Fruit fly (Drosophila melanogaster) whole organism, embryonic: Measurements from ENCODE around the gene Gyc89Da.

ENCODE experiments used
- Atf6 ChIP-seq: fragments of 200-800 bp; sonication (Bioruptor generic); IDR thresholded peaks from 2 replicates; pipeline ENCODE4 v1.3.6; 2022; ENCODE audit warnings: missing biosample characterization, missing genetic modification characterization
- CG16815 ChIP-seq: fragments of 200-800 bp; sonication (Bioruptor generic); optimal IDR thresholded peaks from 3 replicates; lab custom pipeline; 2017; ENCODE audit warnings: missing biosample characterization, mild to moderate bottlenecking, missing genetic modification characterization
- CG17829 ChIP-seq: fragments of 200-800 bp; optimal IDR thresholded peaks from 2 replicates; lab custom pipeline; 2019; ENCODE audit warnings: missing biosample characterization, mild to moderate bottlenecking, missing genetic modification characterization, moderate library complexity
- CG18262 ChIP-seq: fragments of 200-800 bp; optimal IDR thresholded peaks from 3 replicates; lab custom pipeline; 2019; ENCODE audit warnings: missing biosample characterization, mild to moderate bottlenecking, missing genetic modification characterization, moderate library complexity
- CG2875 ChIP-seq: fragments of 200-800 bp; sonication (Bioruptor generic); optimal IDR thresholded peaks from 2 replicates; lab custom pipeline; 2017; ENCODE audit warnings: missing biosample characterization, mild to moderate bottlenecking, missing genetic modification characterization, missing genetic modification reagents
- CG3065 ChIP-seq: fragments of 200-800 bp; sonication (Bioruptor generic); optimal IDR thresholded peaks from 2 replicates; lab custom pipeline; 2016; ENCODE audit warnings: missing biosample characterization, missing genetic modification characterization
- CG3163 ChIP-seq: fragments of 200-800 bp; sonication (Bioruptor generic); optimal IDR thresholded peaks from 3 replicates; lab custom pipeline; 2016; ENCODE audit warnings: missing biosample characterization, missing genetic modification characterization
- CG32532 ChIP-seq: fragments of 200-800 bp; sonication (Bioruptor generic); IDR thresholded peaks from 2 replicates; pipeline ENCODE4 v1.3.6; 2022; ENCODE audit warnings: missing biosample characterization, missing genetic modification characterization
- CG32767 ChIP-seq: fragments of 200-800 bp; sonication (Bioruptor generic); IDR thresholded peaks from 2 replicates; pipeline ENCODE4 v1.3.6; 2022; ENCODE audit warnings: missing biosample characterization, missing genetic modification characterization
- CG3407 ChIP-seq: fragments of 200-800 bp; sonication (Bioruptor generic); optimal IDR thresholded peaks from 2 replicates; lab custom pipeline; 2018; ENCODE audit warnings: missing biosample characterization, mild to moderate bottlenecking, missing genetic modification characterization
- CG34376 ChIP-seq: fragments of 200-800 bp; sonication (Bioruptor generic); optimal IDR thresholded peaks from 2 replicates; lab custom pipeline; 2018; ENCODE audit warnings: missing biosample characterization, mild to moderate bottlenecking, missing genetic modification characterization
- CG6765 ChIP-seq: fragments of 200-800 bp; sonication (Bioruptor generic); optimal IDR thresholded peaks from 3 replicates; lab custom pipeline; 2017; ENCODE audit warnings: missing biosample characterization, mild to moderate bottlenecking, missing genetic modification characterization
- CG7357 ChIP-seq: fragments of 200-800 bp; sonication (Bioruptor generic); IDR thresholded peaks from 3 replicates; pipeline ENCODE4 v1.3.6; 2022; ENCODE audit warnings: missing biosample characterization, missing genetic modification characterization
- CG7987 ChIP-seq: fragments of 200-800 bp; sonication (Bioruptor generic); optimal IDR thresholded peaks from 2 replicates; lab custom pipeline; 2018; ENCODE audit warnings: missing biosample characterization, mild to moderate bottlenecking, missing genetic modification characterization, moderate library complexity
- CHES-1-like ChIP-seq: fragments of 200-800 bp; sonication (Bioruptor generic); optimal IDR thresholded peaks from 2 replicates; lab custom pipeline; 2016; ENCODE audit warnings: missing biosample characterization, missing genetic modification characterization
- CoRest ChIP-seq: fragments of 200-800 bp; sonication (Bioruptor generic); optimal IDR thresholded peaks from 3 replicates; lab custom pipeline; 2018; ENCODE audit warnings: missing biosample characterization, mild to moderate bottlenecking, missing genetic modification characterization, moderate library complexity
- D19B ChIP-seq: fragments of 200-800 bp; sonication (Bioruptor generic); optimal IDR thresholded peaks from 2 replicates; lab custom pipeline; 2017; ENCODE audit warnings: missing biosample characterization, mild to moderate bottlenecking, missing genetic modification characterization
- Dad ChIP-seq: fragments of 200-800 bp; sonication (Bioruptor generic); optimal IDR thresholded peaks from 3 replicates; lab custom pipeline; 2016; ENCODE audit warnings: missing biosample characterization, missing genetic modification characterization
- Doc3 ChIP-seq: fragments of 200-800 bp; sonication (Bioruptor generic); IDR thresholded peaks from 3 replicates; pipeline ENCODE4 v1.3.6; 2022; ENCODE audit warnings: missing biosample characterization, missing genetic modification characterization; ENCODE audit not compliant: partially characterized antibody
- Fer1 ChIP-seq: fragments of 200-800 bp; sonication (Bioruptor generic); optimal IDR thresholded peaks from 2 replicates; lab custom pipeline; 2017; ENCODE audit warnings: missing biosample characterization, mild to moderate bottlenecking, missing genetic modification characterization
- Gsc ChIP-seq: fragments of 200-800 bp; sonication (Bioruptor generic); IDR thresholded peaks from 2 replicates; pipeline ENCODE4 v1.3.6; 2022; ENCODE audit warnings: missing biosample characterization, missing genetic modification characterization
- HLH3B ChIP-seq: fragments of 200-800 bp; sonication (Bioruptor generic); IDR thresholded peaks from 2 replicates; pipeline ENCODE4 v1.3.6; 2022; ENCODE audit warnings: missing biosample characterization, missing genetic modification characterization
- Hr51 ChIP-seq, 2 experiments: fragments of 200-800 bp; sonication (Bioruptor generic); optimal IDR thresholded peaks; 2 replicates in 1 of 2; 3 replicates in 1 of 2; lab custom pipeline; 2016 to 2018; ENCODE audit warnings: missing biosample characterization in 2 of 2, missing genetic modification characterization in 2 of 2, mild to moderate bottlenecking in 1 of 2, moderate library complexity in 1 of 2
- Jarid2 ChIP-seq: fragments of 200-800 bp; sonication (Bioruptor generic); optimal IDR thresholded peaks from 3 replicates; lab custom pipeline; 2017; ENCODE audit warnings: mild to moderate bottlenecking, missing biosample characterization, missing genetic modification reagents, missing genetic modification characterization
- Lpt ChIP-seq: fragments of >200 bp; optimal IDR thresholded peaks from 2 replicates; lab custom pipeline; 2018; ENCODE audit warnings: missing biosample characterization, missing genetic modification characterization
- Med ChIP-seq: fragments of 200-800 bp; sonication (Bioruptor generic); peaks from one replicate; lab custom pipeline; 2016; ENCODE audit warnings: missing biosample characterization, missing genetic modification characterization, mild to moderate bottlenecking, inconsistent platforms, moderate library complexity
- Mrtf ChIP-seq: fragments of 200-800 bp; sonication (Bioruptor generic); IDR thresholded peaks from 3 replicates; pipeline ENCODE4 v1.3.6; 2022; ENCODE audit warnings: missing biosample characterization, missing genetic modification characterization
- Neu2 ChIP-seq: fragments of 200-800 bp; sonication (Bioruptor generic); optimal IDR thresholded peaks from 3 replicates; lab custom pipeline; 2016; ENCODE audit warnings: missing biosample characterization, missing genetic modification characterization, borderline replicate concordance
- Nf-YC ChIP-seq: fragments of 200-800 bp; optimal IDR thresholded peaks from 3 replicates; lab custom pipeline; 2019; ENCODE audit warnings: missing biosample characterization, mild to moderate bottlenecking, missing genetic modification characterization, moderate library complexity
- Tbp ChIP-seq: fragments of >200 bp; optimal IDR thresholded peaks from 2 replicates; lab custom pipeline; 2018; ENCODE audit warnings: missing biosample characterization, missing genetic modification characterization
- Xrp1 ChIP-seq: fragments of 200-800 bp; sonication (Bioruptor generic); IDR thresholded peaks from 2 replicates; pipeline ENCODE4 v1.3.6; 2022; ENCODE audit warnings: missing biosample characterization, missing genetic modification characterization
- al ChIP-seq: fragments of 200-800 bp; sonication (Bioruptor generic); IDR thresholded peaks from 2 replicates; pipeline ENCODE4 v1.3.6; 2022; ENCODE audit warnings: missing biosample characterization, missing genetic modification characterization
- bab2 ChIP-seq: fragments of 200-800 bp; sonication (Bioruptor generic); optimal IDR thresholded peaks from 2 replicates; lab custom pipeline; 2016; ENCODE audit warnings: missing biosample characterization, missing genetic modification characterization
- cad ChIP-seq: fragments of >200 bp; optimal IDR thresholded peaks from 2 replicates; lab custom pipeline; 2017; ENCODE audit warnings: missing biosample characterization, missing genetic modification characterization
- cg ChIP-seq: fragments of 200-800 bp; sonication (Bioruptor generic); optimal IDR thresholded peaks from 3 replicates; lab custom pipeline; 2019; ENCODE audit warnings: missing biosample characterization, mild to moderate bottlenecking, missing genetic modification characterization, moderate library complexity
- chm ChIP-seq: fragments of 200-800 bp; sonication (Bioruptor generic); IDR thresholded peaks from 2 replicates; pipeline ENCODE4 v1.3.6; 2022; ENCODE audit warnings: missing biosample characterization, missing genetic modification characterization
- danr ChIP-seq: fragments of 200-800 bp; sonication (Bioruptor generic); IDR thresholded peaks from 2 replicates; pipeline ENCODE4 v1.3.6; 2022; ENCODE audit warnings: missing biosample characterization, missing genetic modification characterization
- dmrt11E ChIP-seq: fragments of 200-800 bp; sonication (Bioruptor generic); optimal IDR thresholded peaks from 3 replicates; lab custom pipeline; 2018; ENCODE audit warnings: missing biosample characterization, mild to moderate bottlenecking, missing genetic modification characterization, moderate library complexity
- ewg ChIP-seq: fragments of 200-800 bp; sonication (Bioruptor generic); optimal IDR thresholded peaks from 3 replicates; lab custom pipeline; 2017; ENCODE audit warnings: mild to moderate bottlenecking, missing biosample characterization, missing genetic modification reagents, missing genetic modification characterization
- eyg ChIP-seq: fragments of 200-800 bp; sonication (Bioruptor generic); optimal IDR thresholded peaks from 3 replicates; lab custom pipeline; 2016; ENCODE audit warnings: missing biosample characterization, missing genetic modification characterization
- fd102C ChIP-seq: fragments of 200-800 bp; sonication (Bioruptor generic); optimal IDR thresholded peaks from 2 replicates; lab custom pipeline; 2018; ENCODE audit warnings: missing biosample characterization, mild to moderate bottlenecking, missing genetic modification characterization, moderate library complexity
- fru ChIP-seq: fragments of >200 bp; optimal IDR thresholded peaks from 2 replicates; lab custom pipeline; 2017
- hb ChIP-seq: fragments of 200-800 bp; sonication (Bioruptor generic); IDR thresholded peaks from 3 replicates; pipeline ENCODE4 v1.3.6; 2022; ENCODE audit warnings: missing biosample characterization, missing genetic modification characterization; ENCODE audit not compliant: partially characterized antibody
- kni ChIP-seq: fragments of 200-800 bp; sonication (Bioruptor generic); optimal IDR thresholded peaks from 3 replicates; lab custom pipeline; 2017; ENCODE audit warnings: mild to moderate bottlenecking, missing biosample characterization, missing genetic modification reagents, missing genetic modification characterization
- lilli ChIP-seq: fragments of 200-800 bp; sonication (Bioruptor generic); optimal IDR thresholded peaks from 3 replicates; lab custom pipeline; 2016; ENCODE audit warnings: missing biosample characterization, missing genetic modification characterization
- lov ChIP-seq, 2 experiments: fragments of 200-800 bp in 1 of 2; fragments of >200 bp in 1 of 2; sonication (Bioruptor generic) in 1 of 2; IDR thresholded peaks in 1 of 2; optimal IDR thresholded peaks in 1 of 2; 2 replicates in 1 of 2; 3 replicates in 1 of 2; pipeline versions ENCODE4 v1.3.6 to Lab custom; 2017 to 2022; ENCODE audit warnings: missing biosample characterization in 1 of 2, missing genetic modification characterization in 1 of 2
- nerfin-2 ChIP-seq: fragments of 200-800 bp; sonication (Bioruptor generic); IDR thresholded peaks from 2 replicates; pipeline ENCODE4 v1.3.6; 2022; ENCODE audit warnings: missing biosample characterization, missing genetic modification characterization; ENCODE audit not compliant: partially characterized antibody
- pho ChIP-seq: fragments of 200-800 bp; sonication (Bioruptor generic); optimal IDR thresholded peaks from 2 replicates; lab custom pipeline; 2016; ENCODE audit warnings: missing biosample characterization, missing genetic modification characterization
- sr ChIP-seq: fragments of 200-800 bp; sonication (Bioruptor generic); IDR thresholded peaks from 3 replicates; pipeline ENCODE4 v1.3.6; 2022; ENCODE audit warnings: missing biosample characterization, missing genetic modification characterization
- tap ChIP-seq: fragments of 200-800 bp; optimal IDR thresholded peaks from 3 replicates; lab custom pipeline; 2019; ENCODE audit warnings: missing biosample characterization, mild to moderate bottlenecking, missing genetic modification characterization, moderate library complexity
- trh ChIP-seq: fragments of 200-800 bp; sonication (Bioruptor generic); optimal IDR thresholded peaks from 2 replicates; lab custom pipeline; 2016; ENCODE audit warnings: missing biosample characterization, missing genetic modification characterization

The Gyc89Da gene

dm6 chr3R:16524178-16524577, 51.8 kb downstream of the Gyc89Da start (continued):
- no peak for TF ChIP-seq al (GFP tag; lab: Robert Waterston, UW)
- TF ChIP-seq CG32532 = 0 out of 2 replicates have a peak, but pooled peaks have one; percentile 4
- TF ChIP-seq Tbp (GFP tag; lab: Kevin White, UChicago) = no peak
- no peak for TF ChIP-seq lilli
- TF ChIP-seq chm (GFP tag; lab: Robert Waterston, UW) = peak; percentile 84
- TF ChIP-seq CG34376 (GFP tag; lab: Kevin White, UChicago) = no peak
- TF ChIP-seq Lpt (GFP tag; lab: Kevin White, UChicago) = no peak
- TF ChIP-seq hb (GFP tag; lab: Robert Waterston, UW) = no peak
- peak; percentile 21 for TF ChIP-seq eyg (GFP tag; lab: Kevin White, UChicago)
- peak; percentile 88 for TF ChIP-seq CG18262 (tag; lab: Kevin White, UChicago)
- no peak for TF ChIP-seq D19B (GFP tag; lab: Kevin White, UChicago)
- TF ChIP-seq tap (tag; lab: Kevin White, UChicago) = peak; percentile 90
- no peak for TF ChIP-seq Doc3 (GFP tag; lab: Robert Waterston, UW)
- peak; percentile 56 for TF ChIP-seq CG3407 (GFP tag; lab: Kevin White, UChicago)
- TF ChIP-seq Fer1 (GFP tag; lab: Kevin White, UChicago) = peak; percentile 1
- peak; percentile 74 for TF ChIP-seq Med (GFP tag; lab: Kevin White, UChicago)
- no peak for TF ChIP-seq trh
- TF ChIP-seq CG2875 = peak; percentile 52
- TF ChIP-seq CG32767 (GFP tag; lab: Robert Waterston, UW) = peak; percentile 72
- no peak for TF ChIP-seq Dad (GFP tag; lab: Kevin White, UChicago)
- TF ChIP-seq Atf6 = no peak
- TF ChIP-seq CG16815 = no peak
- TF ChIP-seq CG7357 = peak; percentile 12; the same call in 1 of the 3 replicates
- no peak for TF ChIP-seq Neu2 (GFP tag; lab: Kevin White, UChicago)
- TF ChIP-seq CG3163 = no peak
- peak; percentile 58; the same call in 1 of the 2 replicates for TF ChIP-seq danr
- no peak for TF ChIP-seq CHES-1-like (GFP tag; lab: Kevin White, UChicago)
- peak; percentile 15; the same call in 1 of the 3 replicates for TF ChIP-seq sr
- TF ChIP-seq kni (GFP tag; lab: Kevin White, UChicago) = no peak
- peak; percentile 93 for TF ChIP-seq Xrp1 (GFP tag; lab: Robert Waterston, UW)
- TF ChIP-seq CoRest = peak; percentile 40
- TF ChIP-seq CG3065 (GFP tag; lab: Kevin White, UChicago) = no peak
- no peak for TF ChIP-seq ewg
- TF ChIP-seq CG17829 (tag; lab: Kevin White, UChicago) = peak; percentile 90
- TF ChIP-seq fru (lab: Kevin White, UChicago) = no peak
- TF ChIP-seq dmrt11E (tag; lab: Kevin White, UChicago) = peak; percentile 49
- TF ChIP-seq HLH3B (GFP tag; lab: Robert Waterston, UW) = peak; percentile 93
- no peak for TF ChIP-seq cg (GFP tag; lab: Kevin White, UChicago)
- TF ChIP-seq lov (optimal IDR thresholded peaks at IDR 0.05; lab: Kevin White, UChicago) = no peak
- TF ChIP-seq lov (GFP tag; IDR thresholded peaks at IDR 0.05; lab: Robert Waterston, UW) = peak; percentile 62; the same call in 1 of the 3 replicates
- TF ChIP-seq CG6765 (GFP tag; lab: Kevin White, UChicago) = no peak
- TF ChIP-seq Nf-YC (tag; lab: Kevin White, UChicago) = peak; percentile 38
- TF ChIP-seq Jarid2 = no peak
- TF ChIP-seq Hr51 (GFP tag; optimal IDR thresholded peaks at IDR 0.05; lab: Kevin White, UChicago) = peak in 1 of 2 experiments; percentile 66
- TF ChIP-seq Mrtf (GFP tag; lab: Robert Waterston, UW) = peak; percentile 55; the same call in 2 of the 3 replicates
- no peak for TF ChIP-seq cad (GFP tag; lab: Kevin White, UChicago)
- no peak for TF ChIP-seq fd102C (GFP tag; lab: Kevin White, UChicago)
- TF ChIP-seq nerfin-2 (GFP tag; lab: Robert Waterston, UW) = no peak
- no peak for TF ChIP-seq CG7987 (GFP tag; lab: Kevin White, UChicago)
- no peak for TF ChIP-seq pho (GFP tag; lab: Kevin White, UChicago)
- no peak for TF ChIP-seq bab2
- TF ChIP-seq Gsc (GFP tag; lab: Robert Waterston, UW) = 0 out of 2 replicates have a peak, but pooled peaks have one; percentile 37
